Fruit fly (Drosophila melanogaster): ENCODE measurements around the gene CG14689.

The CG14689 gene

dm6 chr3R:10664942-10665341 is 46.1 kb downstream of the CG14689 start (continued):
- peak; percentile 32 for TF ChIP-seq tin (GFP tag; optimal IDR thresholded peaks at IDR 0.05)
- TF ChIP-seq pb (GFP tag; optimal IDR thresholded peaks at IDR 0.05) = peak; percentile 69
- TF ChIP-seq CG2202 (tag; optimal IDR thresholded peaks at IDR 0.05) = peak; percentile 15
- peak; percentile 55; the same call in 1 of the 2 replicates for TF ChIP-seq Rfx (GFP tag; IDR thresholded peaks at IDR 0.05)
- TF ChIP-seq CG32772 (GFP tag; IDR thresholded peaks at IDR 0.05) = peak; percentile 64; the same call in 1 of the 2 replicates
- peak; percentile 49 for TF ChIP-seq CG5953 (GFP tag; IDR thresholded peaks at IDR 0.05)
- peak; percentile 52 for TF ChIP-seq CG8388 (GFP tag; optimal IDR thresholded peaks at IDR 0.05)
- peak; percentile 44 for TF ChIP-seq tgo (GFP tag; IDR thresholded peaks at IDR 0.05)
- TF ChIP-seq sima (GFP tag; optimal IDR thresholded peaks at IDR 0.05) = peak; percentile 31
- TF ChIP-seq dm (GFP tag; optimal IDR thresholded peaks at IDR 0.05) = peak; percentile 41
- TF ChIP-seq ewg (GFP tag; optimal IDR thresholded peaks at IDR 0.05) = peak; percentile 46
- peak; percentile 76 for TF ChIP-seq Vsx1 (GFP tag; optimal IDR thresholded peaks at IDR 0.05)
- TF ChIP-seq CG11504 (tag; optimal IDR thresholded peaks at IDR 0.05) = peak; percentile 58
- TF ChIP-seq CG18764 (GFP tag; optimal IDR thresholded peaks at IDR 0.05) = peak; percentile 20
- TF ChIP-seq Spps (tag; optimal IDR thresholded peaks at IDR 0.05) = peak; percentile 42
- no peak for TF ChIP-seq ham (GFP tag; IDR thresholded peaks at IDR 0.05)
- TF ChIP-seq sens (GFP tag) = peak; percentile 91
- peak; percentile 29 for TF ChIP-seq nmo (GFP tag; optimal IDR thresholded peaks at IDR 0.05)
- peak; percentile 32 for TF ChIP-seq CG3407 (GFP tag; optimal IDR thresholded peaks at IDR 0.05)
- TF ChIP-seq seq (GFP tag; IDR thresholded peaks at IDR 0.05) = peak; percentile 94
- no peak for TF ChIP-seq tx (GFP tag; optimal IDR thresholded peaks at IDR 0.05)
- TF ChIP-seq CG17802 (tag; optimal IDR thresholded peaks at IDR 0.05) = peak; percentile 46
- TF ChIP-seq CG2129 (GFP tag; IDR thresholded peaks at IDR 0.05; ENCODE audit: partially characterized antibody) = no peak
- TF ChIP-seq ranshi (GFP tag; IDR thresholded peaks at IDR 0.05) = peak; percentile 48; the same call in 1 of the 2 replicates
- peak; percentile 30 for TF ChIP-seq Oli (tag; optimal IDR thresholded peaks at IDR 0.05)
- TF ChIP-seq unpg (GFP tag; optimal IDR thresholded peaks at IDR 0.05) = peak; percentile 68
- TF ChIP-seq sr (GFP tag; IDR thresholded peaks at IDR 0.05) = peak; percentile 90
- peak; percentile 56 for TF ChIP-seq scrt (GFP tag; optimal IDR thresholded peaks at IDR 0.05)
- no peak for TF ChIP-seq CG6272 (GFP tag; IDR thresholded peaks at IDR 0.05)
- no peak for TF ChIP-seq Atf-2 (GFP tag; optimal IDR thresholded peaks at IDR 0.05)
- peak; percentile 3 for TF ChIP-seq NC2β (GFP tag; optimal IDR thresholded peaks at IDR 0.05)
- TF ChIP-seq CG12391 (tag; optimal IDR thresholded peaks at IDR 0.05) = peak; percentile 31
- no peak for TF ChIP-seq CG7372 (GFP tag; IDR thresholded peaks at IDR 0.05)
- TF ChIP-seq Mrtf (GFP tag; IDR thresholded peaks at IDR 0.05) = peak; percentile 44; the same call in 1 of the 3 replicates
- TF ChIP-seq dysf (GFP tag; IDR thresholded peaks at IDR 0.05) = peak; percentile 41; the same call in 1 of the 3 replicates
- peak; percentile 53 for TF ChIP-seq CG17359 (tag; optimal IDR thresholded peaks at IDR 0.05)
- TF ChIP-seq cwo (GFP tag; optimal IDR thresholded peaks at IDR 0.05) = peak; percentile 23
- TF ChIP-seq Xrp1 (GFP tag; IDR thresholded peaks at IDR 0.05) = peak; percentile 75
- TF ChIP-seq CG17912 (GFP tag; optimal IDR thresholded peaks at IDR 0.05) = peak; percentile 50
- TF ChIP-seq TFAM (GFP tag; optimal IDR thresholded peaks at IDR 0.05) = peak; percentile 16
- peak; percentile 100 for TF ChIP-seq Nf-YC (tag; optimal IDR thresholded peaks at IDR 0.05)
- TF ChIP-seq CG30431 (GFP tag; optimal IDR thresholded peaks at IDR 0.05) = no peak
- no peak for TF ChIP-seq ems (GFP tag; optimal IDR thresholded peaks at IDR 0.05)
- TF ChIP-seq CG4730 (GFP tag; IDR thresholded peaks at IDR 0.05) = peak; percentile 50; the same call in 1 of the 2 replicates
- peak; percentile 74 for TF ChIP-seq oc (tag; optimal IDR thresholded peaks at IDR 0.05)
- 0 out of 3 replicates have a peak, but pooled peaks have one; percentile 46 for TF ChIP-seq CG34422 (GFP tag; IDR thresholded peaks at IDR 0.05)
- peak; percentile 56 for TF ChIP-seq CG12769 (tag; optimal IDR thresholded peaks at IDR 0.05)
- TF ChIP-seq ara (GFP tag; IDR thresholded peaks at IDR 0.05) = peak; percentile 56; the same call in 1 of the 2 replicates
- TF ChIP-seq Dfd (GFP tag; optimal IDR thresholded peaks at IDR 0.05) = no peak
- TF ChIP-seq Aef1 (GFP tag; IDR thresholded peaks at IDR 0.05) = no peak
- peak; percentile 41; the same call in 1 of the 2 replicates for TF ChIP-seq CG4360 (GFP tag; IDR thresholded peaks at IDR 0.05)

All from whole organism, embryonic.